Fruit fly (Drosophila melanogaster) whole organism, embryonic: ENCODE measurements around the gene Rim2.

Experiments used
- Abd-B ChIP-seq: fragments of 200-800 bp; sonication (Bioruptor generic); optimal IDR thresholded peaks from 2 replicates; lab custom pipeline; 2018; ENCODE audit warnings: missing biosample characterization, mild to moderate bottlenecking, missing genetic modification characterization, moderate library complexity
- Awh ChIP-seq: fragments of 200-800 bp; sonication (Bioruptor generic); IDR thresholded peaks from 2 replicates; pipeline ENCODE4, ENCODE4 v1.3.6; 2022; ENCODE audit warnings: missing biosample characterization, missing genetic modification characterization
- B-H2 ChIP-seq: fragments of 200-800 bp; sonication (Bioruptor generic); optimal IDR thresholded peaks from 2 replicates; lab custom pipeline; 2018; ENCODE audit warnings: missing biosample characterization, mild to moderate bottlenecking, missing genetic modification characterization
- Bdp1 ChIP-seq: fragments of 200-800 bp; sonication (Bioruptor generic); optimal IDR thresholded peaks from 3 replicates; lab custom pipeline; 2016; ENCODE audit warnings: missing biosample characterization, missing genetic modification characterization
- CG10959 ChIP-seq: fragments of 200-800 bp; sonication (Bioruptor generic); IDR thresholded peaks from 2 replicates; pipeline ENCODE4 v1.3.6; 2022; ENCODE audit warnings: missing biosample characterization, missing genetic modification characterization
- CG11247 ChIP-seq: fragments of 200-800 bp; sonication (Bioruptor generic); IDR thresholded peaks from 2 replicates; pipeline ENCODE4 v1.3.6; 2022; ENCODE audit warnings: missing biosample characterization, missing genetic modification characterization
- CG12744 ChIP-seq: fragments of 200-800 bp; sonication (Bioruptor generic); optimal IDR thresholded peaks from 2 replicates; lab custom pipeline; 2016; ENCODE audit warnings: missing biosample characterization, missing genetic modification characterization
- CG13287 ChIP-seq: fragments of 200-800 bp; sonication (Bioruptor generic); IDR thresholded peaks from 2 replicates; pipeline ENCODE4 v1.3.6; 2022; ENCODE audit warnings: missing biosample characterization, missing genetic modification characterization; ENCODE audit not compliant: partially characterized antibody
- CG13624 ChIP-seq: fragments of 200-800 bp; sonication (Bioruptor generic); optimal IDR thresholded peaks from 2 replicates; lab custom pipeline; 2016; ENCODE audit warnings: missing biosample characterization, missing genetic modification characterization
- CG15514 ChIP-seq: fragments of 200-800 bp; sonication (Bioruptor generic); optimal IDR thresholded peaks from 3 replicates; lab custom pipeline; 2017; ENCODE audit warnings: missing biosample characterization, missing genetic modification characterization, mild to moderate bottlenecking, moderate library complexity, missing genetic modification reagents
- CG16813 ChIP-seq: fragments of 200-800 bp; sonication (Bioruptor generic); IDR thresholded peaks from 3 replicates; pipeline ENCODE4 v1.3.6; 2022; ENCODE audit warnings: missing biosample characterization, missing genetic modification characterization; ENCODE audit not compliant: partially characterized antibody
- CG1792 ChIP-seq: fragments of 200-800 bp; sonication (Bioruptor generic); optimal IDR thresholded peaks from 2 replicates; lab custom pipeline; 2016; ENCODE audit warnings: missing biosample characterization, missing genetic modification characterization
- CG1832 ChIP-seq: fragments of 200-800 bp; sonication (Bioruptor generic); optimal IDR thresholded peaks from 2 replicates; lab custom pipeline; 2017; ENCODE audit warnings: missing biosample characterization, mild to moderate bottlenecking, missing genetic modification characterization, inconsistent platforms
- CG2712 ChIP-seq: fragments of 200-800 bp; optimal IDR thresholded peaks from 3 replicates; lab custom pipeline; 2019; ENCODE audit warnings: missing biosample characterization, mild to moderate bottlenecking, missing genetic modification characterization, moderate library complexity
- CG34376 ChIP-seq: fragments of 200-800 bp; sonication (Bioruptor generic); optimal IDR thresholded peaks from 2 replicates; lab custom pipeline; 2018; ENCODE audit warnings: missing biosample characterization, mild to moderate bottlenecking, missing genetic modification characterization
- CG34422 ChIP-seq: fragments of 200-800 bp; sonication (Bioruptor generic); IDR thresholded peaks from 3 replicates; pipeline ENCODE4 v1.3.6; 2022; ENCODE audit warnings: missing biosample characterization, missing genetic modification characterization
- CG3995 ChIP-seq: fragments of 200-800 bp; sonication (Bioruptor generic); optimal IDR thresholded peaks from 3 replicates; lab custom pipeline; 2016; ENCODE audit warnings: missing biosample characterization, missing genetic modification characterization
- CG6175 ChIP-seq: fragments of 200-800 bp; sonication (Bioruptor generic); IDR thresholded peaks from 3 replicates; pipeline ENCODE4 v1.3.6; 2022; ENCODE audit warnings: missing biosample characterization, missing genetic modification characterization
- CG6689 ChIP-seq: fragments of 200-800 bp; sonication (Bioruptor generic); IDR thresholded peaks from 2 replicates; pipeline ENCODE4 v1.3.6; 2022; ENCODE audit warnings: missing biosample characterization, missing genetic modification characterization
- CG6791 ChIP-seq: fragments of 200-800 bp; sonication (Bioruptor generic); IDR thresholded peaks from 3 replicates; pipeline ENCODE4 v1.3.6; 2022; ENCODE audit warnings: missing biosample characterization, missing genetic modification characterization; ENCODE audit not compliant: partially characterized antibody
- CG7357 ChIP-seq: fragments of 200-800 bp; sonication (Bioruptor generic); IDR thresholded peaks from 3 replicates; pipeline ENCODE4 v1.3.6; 2022; ENCODE audit warnings: missing biosample characterization, missing genetic modification characterization
- CG7786 ChIP-seq: fragments of 200-800 bp; sonication (Bioruptor generic); optimal IDR thresholded peaks from 2 replicates; lab custom pipeline; 2016; ENCODE audit warnings: missing biosample characterization, missing genetic modification characterization
- CG7928 ChIP-seq: fragments of 200-800 bp; sonication (Bioruptor generic); optimal IDR thresholded peaks from 2 replicates; lab custom pipeline; 2017; ENCODE audit warnings: missing biosample characterization, mild to moderate bottlenecking, missing genetic modification characterization
- CG8924 ChIP-seq: fragments of 200-800 bp; optimal IDR thresholded peaks from 3 replicates; lab custom pipeline; 2019; ENCODE audit warnings: missing biosample characterization, mild to moderate bottlenecking, missing genetic modification characterization, moderate library complexity
- CHES-1-like ChIP-seq: fragments of 200-800 bp; sonication (Bioruptor generic); optimal IDR thresholded peaks from 2 replicates; lab custom pipeline; 2016; ENCODE audit warnings: missing biosample characterization, missing genetic modification characterization
- Camta ChIP-seq: fragments of 200-800 bp; sonication (Bioruptor generic); optimal IDR thresholded peaks from 2 replicates; lab custom pipeline; 2016; ENCODE audit warnings: missing biosample characterization, missing genetic modification characterization
- CkIIα-i1 ChIP-seq: fragments of 200-800 bp; sonication (Bioruptor generic); IDR thresholded peaks from 2 replicates; pipeline ENCODE4 v1.3.6; 2022; ENCODE audit warnings: missing biosample characterization, missing genetic modification characterization
- CrebB ChIP-seq: fragments of 200-800 bp; sonication (Bioruptor generic); optimal IDR thresholded peaks from 3 replicates; lab custom pipeline; 2018; ENCODE audit warnings: missing biosample characterization, mild to moderate bottlenecking, missing genetic modification characterization
- Deaf1 ChIP-seq: fragments of 200-800 bp; optimal IDR thresholded peaks from 3 replicates; lab custom pipeline; 2019; ENCODE audit warnings: missing biosample characterization, mild to moderate bottlenecking, missing genetic modification characterization, moderate library complexity
- Dref ChIP-seq: fragments of 200-800 bp; sonication (Bioruptor generic); IDR thresholded peaks from 2 replicates; pipeline ENCODE4 v1.3.6; 2022; ENCODE audit warnings: missing biosample characterization, missing genetic modification characterization
- Ets65A ChIP-seq: fragments of 200-800 bp; sonication (Bioruptor generic); peaks from one replicate; lab custom pipeline; 2016; ENCODE audit warnings: missing biosample characterization, missing genetic modification characterization
- Gug ChIP-seq: fragments of 200-800 bp; sonication (Bioruptor generic); IDR thresholded peaks from 4 replicates; pipeline ENCODE4 v1.3.6; 2022; ENCODE audit warnings: missing biosample characterization, missing genetic modification characterization
- Hr39 ChIP-seq: fragments of >200 bp; optimal IDR thresholded peaks from 2 replicates; lab custom pipeline; 2017
- MESR4 ChIP-seq: fragments of 200-800 bp; sonication (Bioruptor generic); optimal IDR thresholded peaks from 2 replicates; lab custom pipeline; 2018; ENCODE audit warnings: missing biosample characterization, mild to moderate bottlenecking, missing genetic modification characterization, moderate library complexity
- MTF-1 ChIP-seq: fragments of 200-800 bp; sonication (Bioruptor generic); optimal IDR thresholded peaks from 2 replicates; lab custom pipeline; 2018; ENCODE audit warnings: missing biosample characterization, mild to moderate bottlenecking, missing genetic modification characterization, borderline replicate concordance
- ash1 ChIP-seq: fragments of 200-800 bp; sonication (Bioruptor generic); optimal IDR thresholded peaks from 2 replicates; lab custom pipeline; 2018; ENCODE audit warnings: missing biosample characterization, mild to moderate bottlenecking, missing genetic modification characterization
- bowl ChIP-seq: fragments of 200-800 bp; sonication (Bioruptor generic); IDR thresholded peaks from 2 replicates; pipeline ENCODE4 v1.3.6; 2022; ENCODE audit warnings: missing biosample characterization, missing genetic modification characterization
- br ChIP-seq: fragments of >200 bp; optimal IDR thresholded peaks from 2 replicates; lab custom pipeline; 2017
- croc ChIP-seq: fragments of 200-800 bp; sonication (Bioruptor generic); conservative IDR thresholded peaks from 3 replicates; pipeline ENCODE4 v1.3.6; 2022; ENCODE audit warnings: missing biosample characterization, missing genetic modification characterization
- crp ChIP-seq, 2 experiments: fragments of 200-800 bp; sonication (Bioruptor generic); optimal IDR thresholded peaks; 2 replicates in 1 of 2; 3 replicates in 1 of 2; lab custom pipeline; 2017; ENCODE audit warnings: missing biosample characterization in 2 of 2, missing genetic modification characterization in 2 of 2, mild to moderate bottlenecking in 1 of 2, moderate library complexity in 1 of 2
- danr ChIP-seq: fragments of 200-800 bp; sonication (Bioruptor generic); IDR thresholded peaks from 2 replicates; pipeline ENCODE4 v1.3.6; 2022; ENCODE audit warnings: missing biosample characterization, missing genetic modification characterization
- dpn ChIP-seq, 2 experiments: fragments of 200-800 bp; sonication (Bioruptor generic); optimal IDR thresholded peaks; 3 replicates each; lab custom pipeline; 2016; ENCODE audit warnings: missing biosample characterization in 2 of 2, missing genetic modification characterization in 2 of 2
- dysf ChIP-seq: fragments of 200-800 bp; sonication (Bioruptor generic); IDR thresholded peaks from 3 replicates; pipeline ENCODE4 v1.3.6; 2022; ENCODE audit warnings: missing biosample characterization, missing genetic modification characterization
- ems ChIP-seq: fragments of 200-800 bp; sonication (Bioruptor generic); optimal IDR thresholded peaks from 3 replicates; lab custom pipeline; 2016; ENCODE audit warnings: missing biosample characterization, missing genetic modification characterization
- hb ChIP-seq: fragments of 200-800 bp; sonication (Bioruptor generic); IDR thresholded peaks from 3 replicates; pipeline ENCODE4 v1.3.6; 2022; ENCODE audit warnings: missing biosample characterization, missing genetic modification characterization; ENCODE audit not compliant: partially characterized antibody
- inv ChIP-seq: fragments of 200-800 bp; sonication (Bioruptor generic); IDR thresholded peaks from 2 replicates; pipeline ENCODE4 v1.3.6; 2022; ENCODE audit warnings: missing biosample characterization, missing genetic modification characterization; ENCODE audit not compliant: partially characterized antibody
- peb ChIP-seq: fragments of 200-800 bp; sonication (Bioruptor generic); IDR thresholded peaks from 2 replicates; pipeline ENCODE4 v1.3.6; 2022; ENCODE audit warnings: missing biosample characterization, missing genetic modification characterization
- pho ChIP-seq: fragments of 200-800 bp; sonication (Bioruptor generic); optimal IDR thresholded peaks from 2 replicates; lab custom pipeline; 2016; ENCODE audit warnings: missing biosample characterization, missing genetic modification characterization
- sna ChIP-seq: fragments of 200-800 bp; sonication (Bioruptor generic); IDR thresholded peaks from 2 replicates; pipeline ENCODE4 v1.3.6; 2022; ENCODE audit warnings: missing biosample characterization, missing genetic modification characterization; ENCODE audit not compliant: partially characterized antibody
- stwl ChIP-seq: fragments of 200-800 bp; sonication (Bioruptor generic); optimal IDR thresholded peaks from 3 replicates; lab custom pipeline; 2018; ENCODE audit warnings: missing biosample characterization, mild to moderate bottlenecking, missing genetic modification characterization, moderate library complexity
- tin ChIP-seq: fragments of 200-800 bp; sonication (Bioruptor generic); optimal IDR thresholded peaks from 3 replicates; lab custom pipeline; 2016; ENCODE audit warnings: missing biosample characterization, missing genetic modification characterization
- unc-4 ChIP-seq: fragments of 200-800 bp; sonication (Bioruptor generic); IDR thresholded peaks from 2 replicates; pipeline ENCODE4 v1.3.6; 2022; ENCODE audit warnings: missing biosample characterization, missing genetic modification characterization; ENCODE audit not compliant: partially characterized antibody
- zfh2 ChIP-seq: fragments of 200-800 bp; sonication (Bioruptor generic); optimal IDR thresholded peaks from 2 replicates; lab custom pipeline; 2016; ENCODE audit warnings: missing biosample characterization, missing genetic modification characterization

Rim2 gene

dm6 chr2L:1729607-1730011 is 5.4 kb upstream of the Rim2 start, which contains the start of the genes Eno and CG31937 (continued):
- TF ChIP-seq ash1 (GFP tag; lab: Kevin White, UChicago): no peak
- peak; percentile 69 for TF ChIP-seq B-H2 (GFP tag; lab: Kevin White, UChicago)
- TF ChIP-seq Abd-B (GFP tag; lab: Kevin White, UChicago): no peak
- peak; percentile 98 for TF ChIP-seq CG3995 (GFP tag; lab: Kevin White, UChicago)
- TF ChIP-seq Bdp1 (GFP tag; lab: Kevin White, UChicago): peak; percentile 12
- no peak for TF ChIP-seq peb
- no peak for TF ChIP-seq br (lab: Kevin White, UChicago)
- TF ChIP-seq dpn (GFP tag; optimal IDR thresholded peaks at IDR 0.05; lab: Kevin White, UChicago): peak; percentile 12 to 39
- no peak for TF ChIP-seq danr (GFP tag; lab: Robert Waterston, UW)
- peak; percentile 17 for TF ChIP-seq tin (GFP tag; lab: Kevin White, UChicago)
- no peak for TF ChIP-seq Ets65A (GFP tag; lab: Kevin White, UChicago)
- TF ChIP-seq dysf (GFP tag; lab: Robert Waterston, UW): peak; percentile 72; the same call in 1 of the 3 replicates
- TF ChIP-seq CkIIα-i1 (GFP tag; lab: Robert Waterston, UW): no peak
- peak; percentile 24 for TF ChIP-seq MESR4
- TF ChIP-seq CG6689 (GFP tag; lab: Robert Waterston, UW): peak; percentile 61
- no peak for TF ChIP-seq CG10959
- TF ChIP-seq Deaf1: no peak
- peak; percentile 44 for TF ChIP-seq CG8924
- no peak for TF ChIP-seq ems (GFP tag; lab: Kevin White, UChicago)
- TF ChIP-seq hb (GFP tag; lab: Robert Waterston, UW): no peak
- TF ChIP-seq CHES-1-like (GFP tag; lab: Kevin White, UChicago): peak; percentile 59
- peak; percentile 52 for TF ChIP-seq CG15514 (GFP tag; lab: Kevin White, UChicago)
- TF ChIP-seq CG34422 (GFP tag; lab: Robert Waterston, UW): peak; percentile 55; the same call in 2 of the 3 replicates
- no peak for TF ChIP-seq stwl (tag; lab: Kevin White, UChicago)
- no peak for TF ChIP-seq inv (GFP tag; lab: Robert Waterston, UW)
- TF ChIP-seq MTF-1: no peak
- 0 out of 2 replicates have a peak, but pooled peaks have one; percentile 22 for TF ChIP-seq unc-4 (GFP tag; lab: Robert Waterston, UW)

DNA sequence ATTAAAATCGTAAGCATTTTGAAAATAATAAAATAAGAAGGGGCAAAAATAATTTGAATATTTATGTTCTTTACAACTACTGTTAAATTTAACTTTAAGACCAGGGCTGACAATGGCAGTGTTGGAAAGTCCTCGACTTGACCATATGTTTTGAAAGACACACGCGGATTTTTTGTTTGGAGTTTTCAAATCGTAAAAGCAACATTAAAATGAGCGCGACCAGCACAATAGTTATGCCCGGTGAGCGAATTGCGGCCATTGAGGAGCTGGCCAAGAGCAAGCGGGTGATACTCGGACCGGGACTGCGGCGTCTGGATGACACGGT is 4.4 kb upstream of the Rim2 start, which contains the start of gene Rrp40:
Gene Rrp40 (plus strand): TSS at position 113 of the 325 bp plus-strand sequence.
- no peak for TF ChIP-seq CG2712 (tag; lab: Kevin White, UChicago)
- peak; percentile 91 for TF ChIP-seq CG7928
- no peak for TF ChIP-seq CrebB (tag; lab: Kevin White, UChicago)
- TF ChIP-seq Hr39 (lab: Kevin White, UChicago): no peak
- TF ChIP-seq Dref: no peak
- TF ChIP-seq CG6791 (GFP tag; lab: Robert Waterston, UW): 0 out of 3 replicates have a peak, but pooled peaks have one; percentile 8
- TF ChIP-seq CG7357 (GFP tag; lab: Robert Waterston, UW): no peak
- no peak for TF ChIP-seq Camta (GFP tag; lab: Kevin White, UChicago)
- TF ChIP-seq CG13624 (GFP tag; lab: Kevin White, UChicago): no peak
- no peak for TF ChIP-seq CG12744 (GFP tag; lab: Kevin White, UChicago)
- no peak for TF ChIP-seq CG11247 (GFP tag; lab: Robert Waterston, UW)
- TF ChIP-seq CG16813 (GFP tag; lab: Robert Waterston, UW): no peak
- no peak for TF ChIP-seq CG1832 (GFP tag; lab: Kevin White, UChicago)
- no peak for TF ChIP-seq CG7786 (GFP tag; lab: Kevin White, UChicago)
- no peak for TF ChIP-seq CG1792
- no peak for TF ChIP-seq bowl (GFP tag; lab: Robert Waterston, UW)
- no peak for TF ChIP-seq CG6175 (GFP tag; lab: Robert Waterston, UW)
- 0 out of 2 replicates have a peak, but pooled peaks have one; percentile 22 for TF ChIP-seq sna
- TF ChIP-seq croc (GFP tag; lab: Robert Waterston, UW): no peak
- peak; percentile 55 to 96 for TF ChIP-seq crp (GFP tag; optimal IDR thresholded peaks at IDR 0.05; lab: Kevin White, UChicago)
- no peak for TF ChIP-seq Awh (GFP tag; lab: Robert Waterston, UW)
- peak; percentile 21; the same call in 1 of the 2 replicates for TF ChIP-seq CG13287
- TF ChIP-seq Gug: no peak
- TF ChIP-seq pho (GFP tag; lab: Kevin White, UChicago): no peak
- no peak for TF ChIP-seq zfh2
- no peak for TF ChIP-seq CG34376
